Fruit fly (Drosophila melanogaster) whole organism, embryonic: ENCODE data around the gene Glyat.

Source experiments
- Atf-2 ChIP-seq: fragments of 200-800 bp; sonication (Bioruptor generic); optimal IDR thresholded peaks from 2 replicates; lab custom pipeline; 2016; ENCODE audit warnings: missing biosample characterization, missing genetic modification characterization
- Bgb ChIP-seq: fragments of 200-800 bp; sonication (Bioruptor generic); IDR thresholded peaks from 2 replicates; pipeline ENCODE4 v1.3.6; 2022; ENCODE audit warnings: missing biosample characterization, missing genetic modification characterization; ENCODE audit not compliant: partially characterized antibody
- Bteb2 ChIP-seq: fragments of 200-800 bp; sonication (Bioruptor generic); optimal IDR thresholded peaks from 2 replicates; lab custom pipeline; 2016; ENCODE audit warnings: missing biosample characterization, missing genetic modification characterization
- CG10462 ChIP-seq: fragments of 200-800 bp; sonication (Bioruptor generic); optimal IDR thresholded peaks from 2 replicates; lab custom pipeline; 2016; ENCODE audit warnings: missing biosample characterization, missing genetic modification characterization
- CG10565 ChIP-seq: fragments of 200-800 bp; sonication (Bioruptor generic); optimal IDR thresholded peaks from 3 replicates; lab custom pipeline; 2016; ENCODE audit warnings: missing biosample characterization, mild to moderate bottlenecking, missing genetic modification characterization
- CG11085 ChIP-seq: fragments of 200-800 bp; sonication (Bioruptor generic); IDR thresholded peaks from 2 replicates; pipeline ENCODE4 v1.3.6; 2022; ENCODE audit warnings: missing biosample characterization, missing genetic modification characterization
- CG12219 ChIP-seq: fragments of 200-800 bp; sonication (Bioruptor generic); optimal IDR thresholded peaks from 3 replicates; lab custom pipeline; 2018; ENCODE audit warnings: missing biosample characterization, mild to moderate bottlenecking, missing genetic modification characterization
- CG12391 ChIP-seq: fragments of 200-800 bp; sonication (Bioruptor generic); optimal IDR thresholded peaks from 3 replicates; lab custom pipeline; 2018; ENCODE audit warnings: missing biosample characterization, mild to moderate bottlenecking, missing genetic modification characterization, moderate library complexity
- CG12659 ChIP-seq: fragments of 200-800 bp; sonication (Bioruptor generic); optimal IDR thresholded peaks from 3 replicates; lab custom pipeline; 2017; ENCODE audit warnings: mild to moderate bottlenecking, missing biosample characterization, missing genetic modification reagents, missing genetic modification characterization
- CG13296 ChIP-seq: fragments of 200-800 bp; sonication (Bioruptor generic); optimal IDR thresholded peaks from 3 replicates; lab custom pipeline; 2018; ENCODE audit warnings: missing biosample characterization, mild to moderate bottlenecking, missing genetic modification characterization
- CG17328 ChIP-seq: fragments of 200-800 bp; sonication (Bioruptor generic); IDR thresholded peaks from 2 replicates; pipeline ENCODE4 v1.3.6; 2022; ENCODE audit warnings: missing biosample characterization, missing genetic modification characterization
- CG17359 ChIP-seq: fragments of 200-800 bp; sonication (Bioruptor generic); optimal IDR thresholded peaks from 3 replicates; lab custom pipeline; 2018; ENCODE audit warnings: missing biosample characterization, mild to moderate bottlenecking, missing genetic modification characterization, moderate library complexity
- CG2202 ChIP-seq: fragments of 200-800 bp; sonication (Bioruptor generic); optimal IDR thresholded peaks from 2 replicates; lab custom pipeline; 2018; ENCODE audit warnings: missing biosample characterization, mild to moderate bottlenecking, missing genetic modification characterization
- CG30431 ChIP-seq: fragments of 200-800 bp; sonication (Bioruptor generic); optimal IDR thresholded peaks from 2 replicates; lab custom pipeline; 2017; ENCODE audit warnings: missing biosample characterization, missing genetic modification characterization
- CG32532 ChIP-seq: fragments of 200-800 bp; sonication (Bioruptor generic); IDR thresholded peaks from 2 replicates; pipeline ENCODE4 v1.3.6; 2022; ENCODE audit warnings: missing biosample characterization, missing genetic modification characterization
- CG33213 ChIP-seq: fragments of 200-800 bp; sonication (Bioruptor generic); optimal IDR thresholded peaks from 3 replicates; lab custom pipeline; 2016; ENCODE audit warnings: missing biosample characterization, missing genetic modification characterization
- CG34376 ChIP-seq: fragments of 200-800 bp; sonication (Bioruptor generic); optimal IDR thresholded peaks from 2 replicates; lab custom pipeline; 2018; ENCODE audit warnings: missing biosample characterization, mild to moderate bottlenecking, missing genetic modification characterization
- CG43689 ChIP-seq: fragments of 200-800 bp; sonication (Bioruptor generic); IDR thresholded peaks from 2 replicates; pipeline ENCODE4 v1.3.6; 2022; ENCODE audit warnings: missing biosample characterization, missing genetic modification characterization
- CG4707 ChIP-seq: fragments of 200-800 bp; sonication (Bioruptor generic); optimal IDR thresholded peaks from 2 replicates; lab custom pipeline; 2018; ENCODE audit warnings: missing biosample characterization, mild to moderate bottlenecking, missing genetic modification characterization, moderate library complexity
- CG5245 ChIP-seq: fragments of 200-800 bp; sonication (Bioruptor generic); optimal IDR thresholded peaks from 3 replicates; lab custom pipeline; 2016; ENCODE audit warnings: missing biosample characterization, missing genetic modification characterization
- CG6683 ChIP-seq: fragments of 200-800 bp; sonication (Bioruptor generic); optimal IDR thresholded peaks from 2 replicates; lab custom pipeline; 2017; ENCODE audit warnings: missing biosample characterization, mild to moderate bottlenecking, missing genetic modification characterization, missing genetic modification reagents
- CG6813 ChIP-seq: fragments of 200-800 bp; sonication (Bioruptor generic); optimal IDR thresholded peaks from 2 replicates; lab custom pipeline; 2017; ENCODE audit warnings: missing biosample characterization, missing genetic modification characterization, mild to moderate bottlenecking, moderate library complexity, missing genetic modification reagents
- CG7271 ChIP-seq: fragments of 200-800 bp; sonication (Bioruptor generic); optimal IDR thresholded peaks from 2 replicates; lab custom pipeline; 2018; ENCODE audit warnings: missing biosample characterization, mild to moderate bottlenecking, missing genetic modification characterization, moderate library complexity
- CG8944 ChIP-seq: fragments of 200-800 bp; sonication (Bioruptor generic); optimal IDR thresholded peaks from 3 replicates; lab custom pipeline; 2016; ENCODE audit warnings: missing biosample characterization, missing genetic modification characterization
- CG9727 ChIP-seq: fragments of 200-800 bp; sonication (Bioruptor generic); optimal IDR thresholded peaks from 3 replicates; lab custom pipeline; 2017; ENCODE audit warnings: missing biosample characterization, mild to moderate bottlenecking, missing genetic modification characterization
- E2f1 ChIP-seq: fragments of 200-800 bp; sonication (Bioruptor generic); IDR thresholded peaks from 2 replicates; pipeline ENCODE4 v1.3.6; 2022; ENCODE audit warnings: missing biosample characterization, missing genetic modification characterization
- Fer1 ChIP-seq: fragments of 200-800 bp; sonication (Bioruptor generic); optimal IDR thresholded peaks from 2 replicates; lab custom pipeline; 2017; ENCODE audit warnings: missing biosample characterization, mild to moderate bottlenecking, missing genetic modification characterization
- HHEX ChIP-seq: fragments of 200-800 bp; sonication (Bioruptor generic); optimal IDR thresholded peaks from 3 replicates; lab custom pipeline; 2017; ENCODE audit warnings: missing biosample characterization, mild to moderate bottlenecking, missing genetic modification characterization, missing genetic modification reagents
- Hr78 ChIP-seq, 2 experiments: fragments of 200-800 bp in 1 of 2; fragments of >200 bp in 1 of 2; sonication (Bioruptor generic) in 1 of 2; optimal IDR thresholded peaks; 2 replicates each; lab custom pipeline; 2017 to 2019; ENCODE audit warnings: missing biosample characterization in 2 of 2, missing genetic modification characterization in 2 of 2, mild to moderate bottlenecking in 1 of 2, moderate library complexity in 1 of 2
- Nf-YB ChIP-seq: fragments of 200-800 bp; sonication (Bioruptor generic); optimal IDR thresholded peaks from 3 replicates; lab custom pipeline; 2019; ENCODE audit warnings: missing biosample characterization, mild to moderate bottlenecking, missing genetic modification characterization, moderate library complexity
- Sin3A ChIP-seq: fragments of >200 bp; optimal IDR thresholded peaks from 2 replicates; lab custom pipeline; 2018
- Trl ChIP-seq, 3 experiments: fragments of >200 bp in 2 of 3; fragments of 200-800 bp in 1 of 3; sonication (Bioruptor generic) in 1 of 3; optimal IDR thresholded peaks; 2 replicates in 1 of 3; 3 replicates in 2 of 3; lab custom pipeline; 2016 to 2017; ENCODE audit warnings: missing biosample characterization in 1 of 3, missing genetic modification characterization in 1 of 3
- Xbp1 ChIP-seq: fragments of 200-800 bp; sonication (Bioruptor generic); optimal IDR thresholded peaks from 3 replicates; lab custom pipeline; 2016; ENCODE audit warnings: missing biosample characterization, mild to moderate bottlenecking, missing genetic modification characterization
- ash1 ChIP-seq: fragments of 200-800 bp; sonication (Bioruptor generic); optimal IDR thresholded peaks from 2 replicates; lab custom pipeline; 2018; ENCODE audit warnings: missing biosample characterization, mild to moderate bottlenecking, missing genetic modification characterization
- ato ChIP-seq: fragments of 200-800 bp; sonication (Bioruptor generic); IDR thresholded peaks from 2 replicates; pipeline ENCODE4 v1.3.6; 2022; ENCODE audit warnings: missing biosample characterization, missing genetic modification characterization; ENCODE audit not compliant: partially characterized antibody
- ci ChIP-seq: fragments of 200-800 bp; sonication (Bioruptor generic); IDR thresholded peaks from 3 replicates; pipeline ENCODE4 v1.3.6; 2022; ENCODE audit warnings: missing biosample characterization, missing genetic modification characterization
- crc ChIP-seq: fragments of 200-800 bp; sonication (Bioruptor generic); optimal IDR thresholded peaks from 2 replicates; lab custom pipeline; 2016; ENCODE audit warnings: missing biosample characterization, missing genetic modification characterization
- dimm ChIP-seq: fragments of 200-800 bp; sonication (Bioruptor generic); IDR thresholded peaks from 2 replicates; pipeline ENCODE4 v1.3.6; 2022; ENCODE audit warnings: missing biosample characterization, missing genetic modification characterization
- dmrt11E ChIP-seq: fragments of 200-800 bp; sonication (Bioruptor generic); optimal IDR thresholded peaks from 3 replicates; lab custom pipeline; 2018; ENCODE audit warnings: missing biosample characterization, mild to moderate bottlenecking, missing genetic modification characterization, moderate library complexity
- dysf ChIP-seq: fragments of 200-800 bp; sonication (Bioruptor generic); IDR thresholded peaks from 3 replicates; pipeline ENCODE4 v1.3.6; 2022; ENCODE audit warnings: missing biosample characterization, missing genetic modification characterization
- grn ChIP-seq: fragments of 200-800 bp; sonication (Bioruptor generic); optimal IDR thresholded peaks from 3 replicates; lab custom pipeline; 2017; ENCODE audit warnings: missing biosample characterization, missing genetic modification characterization
- klu ChIP-seq: fragments of 200-800 bp; sonication (Bioruptor generic); IDR thresholded peaks from 2 replicates; pipeline ENCODE4 v1.3.6; 2022; ENCODE audit warnings: missing biosample characterization, missing genetic modification characterization
- mld ChIP-seq: fragments of 200-800 bp; sonication (Bioruptor generic); IDR thresholded peaks from 3 replicates; pipeline ENCODE4 v1.3.6; 2022; ENCODE audit warnings: missing biosample characterization, missing genetic modification characterization; ENCODE audit not compliant: partially characterized antibody
- nerfin-2 ChIP-seq: fragments of 200-800 bp; sonication (Bioruptor generic); IDR thresholded peaks from 2 replicates; pipeline ENCODE4 v1.3.6; 2022; ENCODE audit warnings: missing biosample characterization, missing genetic modification characterization; ENCODE audit not compliant: partially characterized antibody
- ro ChIP-seq: fragments of 200-800 bp; sonication (Bioruptor generic); IDR thresholded peaks from 2 replicates; pipeline ENCODE4 v1.3.6; 2022; ENCODE audit warnings: missing biosample characterization, missing genetic modification characterization
- slp2 ChIP-seq: fragments of 200-800 bp; sonication (Bioruptor generic); optimal IDR thresholded peaks from 2 replicates; lab custom pipeline; 2016; ENCODE audit warnings: missing biosample characterization, missing genetic modification characterization
- ssp ChIP-seq: fragments of 200-800 bp; sonication (Bioruptor generic); IDR thresholded peaks from 2 replicates; pipeline ENCODE4 v1.3.6; 2022; ENCODE audit warnings: missing biosample characterization, missing genetic modification characterization
- tna ChIP-seq: fragments of 200-800 bp; sonication (Bioruptor generic); IDR thresholded peaks from 2 replicates; pipeline ENCODE4 v1.3.6; 2022; ENCODE audit warnings: missing biosample characterization, missing genetic modification characterization; ENCODE audit not compliant: partially characterized antibody
- unpg ChIP-seq: fragments of 200-800 bp; sonication (Bioruptor generic); optimal IDR thresholded peaks from 3 replicates; lab custom pipeline; 2018; ENCODE audit warnings: missing biosample characterization, mild to moderate bottlenecking, missing genetic modification characterization, moderate library complexity

The Glyat gene

dm6 chr2L:8042645-8043281, 32.3 kb upstream of the Glyat start, which contains the start of gene RpL36A (continued):
- TF ChIP-seq CG6683 (GFP tag; lab: Kevin White, UChicago) (no peak), CG12659 (GFP tag; lab: Kevin White, UChicago) (peak; percentile 81), ato (GFP tag; lab: Robert Waterston, UW) (peak; percentile 91), CG43689 (GFP tag; lab: Robert Waterston, UW) (no peak), Trl (optimal IDR thresholded peaks at IDR 0.05; lab: Kevin White, UChicago) (no peak), Trl (GFP tag; optimal IDR thresholded peaks at IDR 0.05; lab: Kevin White, UChicago) (peak; percentile 27), Fer1 (GFP tag; lab: Kevin White, UChicago) (peak; percentile 76), Xbp1 (peak; percentile 55), CG11085 (GFP tag; lab: Robert Waterston, UW) (peak; percentile 43; the same call in 1 of the 2 replicates), nerfin-2 (peak; percentile 69), CG33213 (GFP tag; lab: Kevin White, UChicago) (no peak), CG13296 (GFP tag; lab: Kevin White, UChicago) (peak; percentile 75), CG5245 (GFP tag; lab: Kevin White, UChicago) (no peak), CG12219 (GFP tag; lab: Kevin White, UChicago) (peak; percentile 65), ci (GFP tag; lab: Robert Waterston, UW) (peak; percentile 84), dysf (GFP tag; lab: Robert Waterston, UW) (peak; percentile 64; the same call in 2 of the 3 replicates), mld (GFP tag; lab: Robert Waterston, UW) (peak; percentile 83; the same call in 2 of the 3 replicates), CG10462 (GFP tag; lab: Kevin White, UChicago) (no peak), Sin3A (lab: Kevin White, UChicago) (peak; percentile 3), CG9727 (GFP tag; lab: Kevin White, UChicago) (peak; percentile 70), E2f1 (GFP tag; lab: Robert Waterston, UW) (peak; percentile 13; the same call in 1 of the 2 replicates), HHEX (GFP tag; lab: Kevin White, UChicago) (peak; percentile 54), CG8944 (GFP tag; lab: Kevin White, UChicago) (peak; percentile 43), tna (GFP tag; lab: Robert Waterston, UW) (peak; percentile 76), ash1 (no peak), grn (GFP tag; lab: Kevin White, UChicago) (no peak), CG12391 (tag; lab: Kevin White, UChicago) (peak; percentile 69), CG34376 (GFP tag; lab: Kevin White, UChicago) (peak; percentile 85), klu (GFP tag; lab: Robert Waterston, UW) (no peak), Hr78 (GFP tag; optimal IDR thresholded peaks at IDR 0.05; lab: Kevin White, UChicago) (no peak), Bgb (peak; percentile 97), crc (GFP tag; lab: Kevin White, UChicago) (peak; percentile 21), CG10565 (GFP tag; lab: Kevin White, UChicago) (no peak), CG30431 (GFP tag; lab: Kevin White, UChicago) (no peak), Nf-YB (GFP tag; lab: Kevin White, UChicago) (peak; percentile 25), CG32532 (GFP tag; lab: Robert Waterston, UW) (peak; percentile 66), unpg (peak; percentile 64), slp2 (peak; percentile 33), CG7271 (tag; lab: Kevin White, UChicago) (no peak), ro (no peak), CG4707 (GFP tag; lab: Kevin White, UChicago) (peak; percentile 61), CG17328 (GFP tag; lab: Robert Waterston, UW) (peak; percentile 63), ssp (GFP tag; lab: Robert Waterston, UW) (peak; percentile 81), dmrt11E (tag; lab: Kevin White, UChicago) (peak; percentile 35), dimm (GFP tag; lab: Robert Waterston, UW) (no peak), Atf-2 (peak; percentile 40), CG17359 (peak; percentile 45), Bteb2 (GFP tag; lab: Kevin White, UChicago) (peak; percentile 43), CG2202 (tag; lab: Kevin White, UChicago) (peak; percentile 36), CG6813 (GFP tag; lab: Kevin White, UChicago) (peak; percentile 52)
